Worm (Caenorhabditis elegans) whole organism, L2 larva: ENCODE results near the gene Y54G2A.41.
"Not testable (repeated sequence)": the region's sequence is repeated elsewhere in the genome, so short reads cannot be mapped to it uniquely, and the experiment has no call there.

Source experiments
- R02D3.7 ChIP-seq: fragments of 150-350 bp; optimal IDR thresholded peaks from 2 replicates; lab custom pipeline; 2014; ENCODE audit warnings: missing biosample characterization, missing genetic modification characterization
- ama-1 ChIP-seq: fragments of 150-350 bp; optimal IDR thresholded peaks from 2 replicates; lab custom pipeline; 2018; ENCODE audit warnings: inconsistent platforms
- crh-2 ChIP-seq: sonication (generic microtip); optimal IDR thresholded peaks from 2 replicates; lab custom pipeline; 2017; ENCODE audit warnings: missing biosample characterization, missing genetic modification characterization
- elt-3 ChIP-seq: sonication (generic microtip); optimal IDR thresholded peaks from 2 replicates; lab custom pipeline; 2017; ENCODE audit warnings: missing biosample characterization, missing genetic modification characterization
- fos-1 ChIP-seq: fragments of 150-350 bp; optimal IDR thresholded peaks from 2 replicates; lab custom pipeline; 2014; ENCODE audit warnings: missing biosample characterization, missing genetic modification characterization
- lin-39 ChIP-seq: fragments of 150-350 bp; optimal IDR thresholded peaks from 2 replicates; lab custom pipeline; 2014; ENCODE audit warnings: missing biosample characterization, missing genetic modification reagents, missing genetic modification characterization
- nhr-11 ChIP-seq: fragments of 150-350 bp; optimal IDR thresholded peaks from 2 replicates; lab custom pipeline; 2014; ENCODE audit warnings: missing biosample characterization, missing genetic modification characterization
- nhr-21 ChIP-seq: fragments of 150-350 bp; optimal IDR thresholded peaks from 2 replicates; lab custom pipeline; 2014; ENCODE audit warnings: missing biosample characterization, missing genetic modification characterization
- skn-1 ChIP-seq: sonication (generic microtip); optimal IDR thresholded peaks from 2 replicates; lab custom pipeline; 2017; ENCODE audit warnings: missing biosample characterization, missing genetic modification characterization
- ztf-1 ChIP-seq: fragments of 200-800 bp; sonication (Bioruptor generic); conservative IDR thresholded peaks from 2 replicates; pipeline ENCODE4 v1.3.6; 2022; ENCODE audit warnings: missing genetic modification characterization, missing compliant biosample characterization

DNA sequence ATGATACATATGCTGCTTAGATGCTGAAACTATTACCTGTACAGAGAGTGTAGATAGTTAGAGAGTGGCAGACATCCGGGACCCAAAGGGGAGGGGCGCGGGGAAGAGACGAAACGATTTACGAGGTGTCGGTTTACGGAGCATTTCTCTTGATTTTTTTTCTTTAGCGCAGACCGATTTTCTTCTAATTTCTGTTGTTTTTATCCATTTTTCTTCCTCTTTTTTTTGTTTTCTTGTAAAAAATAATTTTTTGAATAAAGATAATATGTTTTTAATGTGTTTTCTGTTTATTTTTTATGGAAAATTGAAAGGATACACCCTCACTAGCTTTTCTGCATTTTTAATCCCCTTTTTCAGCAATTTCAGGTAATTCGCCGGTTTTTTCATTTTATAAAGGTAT, 26.2 kb downstream of the Y54G2A.41 start, which contains the start of gene Y54G2A.72:
- TF ChIP-seq R02D3.7 (tag; lab: Kevin White, UChicago); elt-3 (tag; lab: Kevin White, UChicago); nhr-11 (tag; lab: Kevin White, UChicago); ama-1 (lab: Kevin White, UChicago); crh-2 (tag; lab: Kevin White, UChicago); nhr-21 (tag; lab: Kevin White, UChicago); lin-39 (tag; lab: Kevin White, UChicago); fos-1 (tag; lab: Kevin White, UChicago); ztf-1 (GFP tag; lab: Robert Waterston, UW); skn-1 (tag; lab: Kevin White, UChicago): not testable (repeated sequence)
